Fruit fly (Drosophila melanogaster): ENCODE data around the gene kmr.

DNA sequence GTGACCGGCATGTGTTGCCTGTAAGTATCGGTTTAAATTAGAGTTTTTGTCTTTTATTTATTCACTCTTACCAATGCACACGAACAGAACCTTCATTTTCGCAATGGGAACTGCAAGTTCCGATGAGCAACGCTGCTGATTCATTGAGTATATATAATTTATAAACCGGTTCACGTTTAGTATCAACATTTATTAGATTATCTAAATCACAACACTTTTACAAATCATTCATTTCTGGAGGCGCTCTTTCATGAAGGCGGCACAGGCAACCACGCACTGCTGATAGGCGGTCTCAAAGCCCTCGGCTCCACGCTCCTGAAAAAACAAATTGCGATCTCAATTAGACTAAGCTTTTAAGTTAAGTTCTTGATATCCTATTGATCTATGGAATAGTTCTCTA is 5.2 kb upstream of the kmr start, which contains the start of gene Argp:
- TF ChIP-seq CG8478 (optimal IDR thresholded peaks at IDR 0.05) (no peak), CTCF (optimal IDR thresholded peaks at IDR 0.05) (no peak)
